Fruit fly (Drosophila melanogaster): Measurements from ENCODE around the gene Fgop2.

Gene Fgop2

DNA sequence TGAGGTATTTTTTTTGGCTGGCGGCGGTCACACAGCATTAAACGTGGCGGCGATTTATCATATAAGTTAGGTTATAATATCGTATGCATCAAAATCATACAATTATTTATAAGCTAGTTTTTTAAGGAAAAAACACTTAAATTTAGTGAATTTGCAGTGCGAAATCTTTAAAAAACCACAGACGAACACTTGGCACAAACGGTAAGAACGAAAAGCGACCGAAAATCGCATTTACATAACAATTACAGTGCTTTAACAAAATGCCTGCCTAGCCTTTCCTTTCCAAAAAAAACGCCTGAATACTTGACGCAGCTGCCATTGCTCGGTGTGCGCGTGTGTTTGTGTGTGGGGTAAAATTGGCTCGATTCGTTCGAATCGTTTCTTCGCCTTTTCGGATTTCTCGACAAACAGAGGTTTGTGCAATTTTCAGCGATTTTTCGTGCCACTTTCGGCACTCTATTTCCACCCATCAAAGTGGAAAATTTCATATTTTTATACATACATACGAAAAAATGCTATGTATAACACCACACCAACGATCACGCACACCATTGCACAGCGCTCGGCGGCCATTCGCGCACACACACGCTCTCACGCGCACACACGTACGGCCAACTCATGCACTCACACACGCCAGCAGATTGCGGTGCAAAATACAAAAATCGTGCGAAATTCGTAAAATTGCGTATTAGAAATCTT, 24.3 kb downstream of the Fgop2 start, which contains the start of gene Hrb27C:
Hrb27C (plus strand) TSS at position 44 of the 699 bp plus-strand sequence.
- TF ChIP-seq CG8119 (GFP tag; IDR thresholded peaks at IDR 0.05) (no peak), CG1621 (tag; optimal IDR thresholded peaks at IDR 0.05) (no peak), CG6854 (GFP tag; optimal IDR thresholded peaks at IDR 0.05) (peak; percentile 5), CG6792 (GFP tag; optimal IDR thresholded peaks at IDR 0.05) (no peak), Sox14 (GFP tag; optimal IDR thresholded peaks at IDR 0.05) (no peak), spab (GFP tag; optimal IDR thresholded peaks at IDR 0.05) (no peak), Smox (GFP tag; optimal IDR thresholded peaks at IDR 0.05) (no peak), Hr38 (GFP tag; optimal IDR thresholded peaks at IDR 0.05) (no peak), svp (GFP tag) (no peak), Eip78C (GFP tag) (peak; percentile 31), CG34406 (GFP tag; optimal IDR thresholded peaks at IDR 0.05) (peak; percentile 14), achi (GFP tag; optimal IDR thresholded peaks at IDR 0.05) (no peak), CG10631 (GFP tag; optimal IDR thresholded peaks at IDR 0.05) (no peak), Sox15 (GFP tag; optimal IDR thresholded peaks at IDR 0.05) (no peak), ss (GFP tag; optimal IDR thresholded peaks at IDR 0.05) (no peak), CG6163 (GFP tag; IDR thresholded peaks at IDR 0.05) (no peak), CG11294 (GFP tag; IDR thresholded peaks at IDR 0.05) (no peak), CG6276 (GFP tag; optimal IDR thresholded peaks at IDR 0.05) (no peak), CG16779 (tag; optimal IDR thresholded peaks at IDR 0.05) (peak; percentile 22), CG6808 (GFP tag; optimal IDR thresholded peaks at IDR 0.05) (no peak)

DNA sequence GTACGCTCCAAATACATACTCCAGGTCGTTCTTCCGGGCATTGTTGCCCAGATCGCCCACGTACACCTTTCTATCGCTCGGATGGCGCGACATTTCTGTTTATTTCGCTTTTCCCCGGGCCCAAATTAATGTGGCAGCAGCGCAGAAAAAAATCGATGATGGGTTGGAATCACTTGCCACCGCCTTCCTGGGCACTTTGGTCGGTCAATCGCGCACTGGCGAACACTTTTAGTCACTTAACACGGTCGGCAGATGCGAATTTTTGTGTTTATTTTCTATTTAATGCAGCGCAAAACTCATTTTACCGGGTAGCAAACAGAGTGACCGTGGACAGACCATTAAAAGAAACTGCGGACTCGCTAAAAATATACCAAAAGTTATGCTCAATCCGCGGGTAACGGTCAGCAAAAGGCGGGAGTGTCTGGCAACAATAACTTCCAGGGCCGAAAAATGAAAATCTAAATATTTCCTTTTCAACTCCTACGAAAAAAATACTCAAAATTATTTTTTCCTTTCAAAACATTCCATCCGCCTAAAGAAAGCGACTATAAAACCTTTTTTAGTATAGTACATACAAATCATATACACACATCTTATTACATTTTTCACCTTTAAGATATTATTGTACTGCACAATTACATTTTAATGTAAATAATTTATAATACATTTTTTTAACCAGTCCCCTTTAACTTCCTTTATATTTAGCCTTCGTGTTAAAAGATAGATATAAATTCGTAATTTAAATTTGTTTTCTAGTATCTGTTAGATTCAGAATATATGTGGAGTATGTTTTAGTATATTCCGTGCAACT, 25.0 kb downstream of the Fgop2 start, which contains the start of gene x16:
x16 (minus strand) TSS at position 361 of the 811 bp plus-strand sequence.
- TF ChIP-seq dac (GFP tag; optimal IDR thresholded peaks at IDR 0.05) (no peak), CG1621 (tag; optimal IDR thresholded peaks at IDR 0.05) (peak; percentile 28), CG3919 (GFP tag; optimal IDR thresholded peaks at IDR 0.05) (no peak), CG34406 (GFP tag; optimal IDR thresholded peaks at IDR 0.05) (no peak), CG9139 (GFP tag; optimal IDR thresholded peaks at IDR 0.05) (no peak), achi (GFP tag; optimal IDR thresholded peaks at IDR 0.05) (no peak), CG15336 (GFP tag; IDR thresholded peaks at IDR 0.05) (no peak), Gug (GFP tag; IDR thresholded peaks at IDR 0.05) (no peak), CG8319 (GFP tag; optimal IDR thresholded peaks at IDR 0.05) (no peak), CG6854 (GFP tag; optimal IDR thresholded peaks at IDR 0.05) (no peak), svp (GFP tag) (peak; percentile 63), CG6808 (GFP tag; optimal IDR thresholded peaks at IDR 0.05) (no peak), CG11762 (GFP tag; optimal IDR thresholded peaks at IDR 0.05; ENCODE audit: insufficient read depth) (no peak), net (GFP tag; optimal IDR thresholded peaks at IDR 0.05) (no peak), CG31627 (GFP tag; optimal IDR thresholded peaks at IDR 0.05) (no peak), CG10631 (GFP tag; optimal IDR thresholded peaks at IDR 0.05) (no peak), CG8119 (GFP tag; IDR thresholded peaks at IDR 0.05) (no peak), Smox (GFP tag; optimal IDR thresholded peaks at IDR 0.05) (no peak), Eip78C (GFP tag) (peak; percentile 31), CG32006 (GFP tag; optimal IDR thresholded peaks at IDR 0.05) (no peak)

DNA sequence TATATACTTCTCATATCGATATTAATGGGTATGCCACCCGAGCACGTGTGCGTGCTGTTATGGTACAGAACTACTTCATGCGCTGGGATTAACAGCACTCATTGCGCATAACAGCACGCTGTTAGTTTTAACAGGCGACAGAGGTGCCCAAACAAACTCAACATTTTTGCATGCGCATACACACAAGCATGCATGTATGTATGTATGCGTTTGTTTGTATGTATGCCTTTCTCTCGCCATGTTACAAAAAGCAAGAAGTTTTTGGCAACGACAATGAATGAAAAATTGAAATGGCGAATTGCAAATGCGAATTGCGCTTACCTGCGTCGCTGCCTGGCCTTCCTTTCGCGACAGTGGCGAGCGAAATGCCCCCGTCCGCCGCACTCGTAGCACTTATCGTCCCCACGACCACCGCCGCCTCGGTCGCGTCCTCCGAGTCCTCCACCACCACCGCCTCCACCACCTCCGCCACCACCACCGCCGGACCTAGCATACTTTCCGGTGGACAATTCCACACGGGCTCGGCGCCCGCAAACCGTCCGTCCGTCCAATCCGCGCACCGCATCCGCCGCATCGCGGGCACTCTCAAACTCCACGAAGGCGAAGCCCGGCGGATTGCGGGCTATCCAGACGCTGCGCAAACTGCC, 25.8 kb downstream of the Fgop2 start:
- TF ChIP-seq CG1621 (tag; optimal IDR thresholded peaks at IDR 0.05) = peak; percentile 67
- TF ChIP-seq OdsH (GFP tag; optimal IDR thresholded peaks at IDR 0.05) = no peak
- TF ChIP-seq fd85E (GFP tag; optimal IDR thresholded peaks at IDR 0.05) = no peak
- TF ChIP-seq CG8119 (GFP tag; IDR thresholded peaks at IDR 0.05) = no peak
- TF ChIP-seq dac (GFP tag; optimal IDR thresholded peaks at IDR 0.05) = no peak

Measured in whole organism, prepupa.